Worm (Caenorhabditis elegans) whole organism, L4/young adult: ENCODE measurements around the gene ZC449.7.

ENCODE experiments used
- W03F9.2 ChIP-seq: fragments of 150-350 bp; optimal IDR thresholded peaks from 2 replicates; lab custom pipeline; 2014; ENCODE audit warnings: missing biosample characterization, missing genetic modification characterization
- dao-5 ChIP-seq: sonication (generic microtip); optimal IDR thresholded peaks from 2 replicates; lab custom pipeline; 2016; ENCODE audit warnings: missing genotype, missing genetic modification characterization, moderate library complexity, missing compliant biosample characterization
- him-1 ChIP-seq: sonication (generic microtip); optimal IDR thresholded peaks from 2 replicates; lab custom pipeline; 2016; ENCODE audit warnings: missing genotype, missing genetic modification reagents, missing genetic modification characterization, missing compliant biosample characterization

ZC449.7 gene

ce11 chrX:4987617-4988016 lies 26.3 kb upstream of the ZC449.7 start:
- TF ChIP-seq dao-5 (tag; lab: Kevin White, UChicago), result no peak
- TF ChIP-seq him-1, result no peak
- TF ChIP-seq W03F9.2 (tag; lab: Kevin White, UChicago), result no peak

- TF ChIP-seq W03F9.2 (tag; lab: Kevin White, UChicago), result no peak
- TF ChIP-seq dao-5 (tag; lab: Kevin White, UChicago), result no peak
- TF ChIP-seq him-1, result no peak
Observed at ce11 chrX:4992523-4992922, 21.4 kb upstream of the ZC449.7 start.

ce11 chrX:4997548-4998087 lies 16.3 kb upstream of the ZC449.7 start, which contains the start of gene ZC8.6:
TSS of gene ZC8.6 (minus strand) at chrX:4997598.
- no peak for TF ChIP-seq him-1
- no peak for TF ChIP-seq W03F9.2 (tag; lab: Kevin White, UChicago)
- no peak for TF ChIP-seq dao-5 (tag; lab: Kevin White, UChicago)

DNA sequence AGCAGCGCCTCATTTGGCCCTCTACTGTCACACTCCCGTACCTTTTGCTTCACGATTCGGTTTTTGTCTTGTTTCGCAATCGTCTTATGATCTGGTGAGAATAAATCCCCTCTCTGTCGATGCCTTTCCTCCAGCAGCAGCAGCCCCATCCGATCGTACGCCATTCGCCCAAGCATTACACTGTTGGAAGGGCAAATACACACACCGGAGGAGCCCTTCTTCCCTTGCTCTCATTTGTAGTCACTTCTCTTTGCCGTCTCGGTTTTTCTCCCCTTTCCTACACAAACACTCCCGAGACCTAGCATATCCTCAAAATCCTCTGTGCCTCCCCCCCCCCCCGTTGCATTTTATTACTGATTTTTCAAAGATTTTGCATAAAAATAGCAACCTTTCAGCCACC lies 15.0 kb upstream of the ZC449.7 start, which contains the start of gene set-30:
Gene set-30, plus strand, starts transcription at position 396 of the 400 bp plus-strand sequence.
- TF ChIP-seq W03F9.2 (tag; lab: Kevin White, UChicago) (no peak), dao-5 (tag; lab: Kevin White, UChicago) (no peak), him-1 (no peak)

ce11 chrX:5004940-5005339 lies 8.9 kb upstream of the ZC449.7 start, which contains the start of gene hsd-2:
TSS of gene hsd-2 (plus strand) at chrX:5005240.
- TF ChIP-seq dao-5 (tag; lab: Kevin White, UChicago) (no peak), W03F9.2 (tag; lab: Kevin White, UChicago) (no peak), him-1 (no peak)

ce11 chrX:5006972-5007371 lies 6.9 kb upstream of the ZC449.7 start:
- no peak for TF ChIP-seq him-1
- no peak for TF ChIP-seq dao-5 (tag; lab: Kevin White, UChicago)
- TF ChIP-seq W03F9.2 (tag; lab: Kevin White, UChicago), result no peak

DNA sequence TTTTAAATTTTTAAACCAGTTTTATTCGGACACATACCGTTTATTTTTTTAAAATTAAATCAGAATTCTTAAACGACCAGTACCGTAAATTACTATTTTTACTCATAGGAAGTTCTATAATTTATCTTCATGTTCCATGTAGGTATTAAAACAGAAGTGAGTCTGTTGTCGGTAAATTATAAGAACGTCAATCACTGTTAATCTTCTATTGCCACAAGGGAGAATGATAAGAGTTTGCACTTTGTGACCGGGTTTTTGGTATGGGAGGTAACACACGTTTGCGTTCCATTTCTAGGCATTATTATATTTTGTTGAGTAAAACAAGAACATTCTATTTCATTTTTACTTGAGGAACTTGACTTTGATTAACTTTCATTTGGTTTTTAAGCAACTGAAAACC lies 4.9 kb upstream of the ZC449.7 start, which contains the start of gene hsd-3:
Gene hsd-3, plus strand, starts transcription at position 301 of the 400 bp plus-strand sequence.
- TF ChIP-seq him-1 (no peak), dao-5 (tag; lab: Kevin White, UChicago) (no peak), W03F9.2 (tag; lab: Kevin White, UChicago) (no peak)

- TF ChIP-seq dao-5 (tag; lab: Kevin White, UChicago), result no peak
Observed at ce11 chrX:5015775-5016174, 1.9 kb downstream of the ZC449.7 start, which contains the start of gene ZC449.8. TSS of gene ZC449.8 (plus strand) at chrX:5016075.

ce11 chrX:5017591-5017990 lies 3.7 kb downstream of the ZC449.7 start, which contains the start of gene sek-3:
TSS of gene sek-3 (plus strand) at chrX:5017891.
- TF ChIP-seq W03F9.2 (tag; lab: Kevin White, UChicago), result no peak
- no peak for TF ChIP-seq him-1
- no peak for TF ChIP-seq dao-5 (tag; lab: Kevin White, UChicago)

DNA sequence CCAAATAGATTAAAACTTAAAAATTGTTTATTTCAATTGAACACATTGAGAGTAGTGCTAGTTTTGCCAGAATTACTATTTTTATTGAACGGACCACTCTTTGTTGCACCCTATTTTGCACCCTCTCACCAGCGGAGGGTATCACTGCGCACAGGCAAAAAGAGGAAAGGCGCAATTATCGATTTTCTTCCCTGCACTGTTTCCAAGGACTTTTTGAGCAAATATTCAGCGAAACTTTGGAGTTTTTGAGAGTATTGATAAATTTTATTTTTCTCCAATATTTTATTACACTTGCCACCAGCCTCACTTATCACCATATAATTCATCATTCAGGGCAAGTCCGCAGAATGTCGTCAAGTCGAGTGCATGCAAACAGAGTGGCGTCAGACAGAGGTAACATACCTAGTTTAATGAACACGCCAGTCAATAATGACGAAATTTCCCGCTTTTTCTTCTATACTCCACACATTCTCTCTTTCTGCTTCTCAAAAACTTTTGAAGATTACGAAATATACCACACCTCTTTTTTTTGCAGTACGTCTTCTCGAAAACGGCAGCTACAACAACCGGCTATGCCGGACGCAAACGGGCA lies 4.3 kb downstream of the ZC449.7 start:
- TF ChIP-seq W03F9.2 (tag; lab: Kevin White, UChicago) (peak; percentile 13), dao-5 (tag; lab: Kevin White, UChicago) (no peak), him-1 (no peak)

ce11 chrX:5020996-5021395 lies 7.1 kb downstream of the ZC449.7 start, which contains the start of gene ZC449.2:
TSS of gene ZC449.2 (plus strand) at chrX:5021285.
- TF ChIP-seq dao-5 (tag; lab: Kevin White, UChicago) (no peak), him-1 (no peak), W03F9.2 (tag; lab: Kevin White, UChicago) (no peak)

DNA sequence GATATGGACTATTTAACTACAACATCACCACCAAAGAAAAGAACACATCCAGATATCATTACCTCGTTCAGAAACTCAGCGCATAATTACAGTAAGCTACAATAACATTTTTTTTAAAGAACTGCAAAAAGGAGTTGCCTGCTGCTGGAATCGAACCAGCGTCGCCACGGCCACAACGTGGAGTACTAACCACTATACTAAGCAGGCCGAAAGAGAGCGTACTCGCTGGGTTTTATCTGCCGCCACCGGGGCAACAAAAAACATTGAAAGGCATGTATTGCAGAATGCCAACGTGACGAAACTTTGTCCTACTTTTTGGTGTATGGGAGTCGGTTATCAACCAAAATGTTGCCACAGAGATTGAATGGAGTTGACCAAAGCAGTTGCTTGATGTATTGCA lies 8.8 kb downstream of the ZC449.7 start:
- TF ChIP-seq dao-5 (tag; lab: Kevin White, UChicago) (peak; percentile 56), W03F9.2 (tag; lab: Kevin White, UChicago) (no peak), him-1 (peak; percentile 40)

DNA sequence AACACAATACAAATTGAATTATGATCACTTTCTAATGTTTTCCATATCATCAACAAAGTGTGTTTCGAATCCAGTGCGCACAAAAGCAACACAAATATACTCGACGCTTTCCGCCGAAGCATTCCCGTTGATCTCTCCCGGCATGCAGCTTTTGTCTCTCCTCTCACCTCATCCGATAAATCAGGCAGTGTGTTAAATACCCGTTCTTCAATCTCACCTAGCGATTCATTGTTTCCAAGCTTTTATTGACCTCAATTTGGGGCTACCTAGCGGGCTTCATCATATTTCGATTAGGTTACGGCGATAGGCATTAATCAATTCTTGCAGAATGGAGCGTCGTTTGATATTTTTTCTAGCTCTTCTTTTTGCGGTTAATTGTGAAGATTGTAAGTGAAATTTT lies 10.4 kb downstream of the ZC449.7 start, which contains the start of gene ZC449.1:
Gene ZC449.1, plus strand, starts transcription at position 121 of the 400 bp plus-strand sequence.
- no peak for TF ChIP-seq dao-5 (tag; lab: Kevin White, UChicago)
- TF ChIP-seq W03F9.2 (tag; lab: Kevin White, UChicago), result no peak
- no peak for TF ChIP-seq him-1

ce11 chrX:5026461-5026860 lies 12.6 kb downstream of the ZC449.7 start:
- no peak for TF ChIP-seq W03F9.2 (tag; lab: Kevin White, UChicago)
